Fruit fly (Drosophila melanogaster) whole organism, prepupa: ENCODE measurements around the gene CG31288.

Experiments
- Blimp-1 ChIP-seq: fragments of 200-800 bp; sonication (Bioruptor generic); optimal IDR thresholded peaks from 3 replicates; lab custom pipeline; 2017; ENCODE audit warnings: missing biosample characterization, missing genetic modification characterization, mild to moderate bottlenecking, moderate library complexity, missing genetic modification reagents
- CG11294 ChIP-seq: fragments of 200-800 bp; sonication (Bioruptor generic); IDR thresholded peaks from 2 replicates; pipeline ENCODE4 v1.3.6; 2022; ENCODE audit warnings: missing biosample characterization, missing genetic modification characterization
- CG11762 ChIP-seq: fragments of 200-800 bp; sonication (Bioruptor generic); optimal IDR thresholded peaks from 3 replicates; lab custom pipeline; 2016; ENCODE audit warnings: missing biosample characterization, missing genetic modification characterization; ENCODE audit not compliant: insufficient read depth
- CG11902 ChIP-seq: fragments of 200-800 bp; sonication (Bioruptor generic); optimal IDR thresholded peaks from 3 replicates; lab custom pipeline; 2016; ENCODE audit warnings: missing biosample characterization, missing genetic modification characterization
- CG1621 ChIP-seq: fragments of 200-800 bp; sonication (Bioruptor generic); optimal IDR thresholded peaks from 3 replicates; lab custom pipeline; 2018; ENCODE audit warnings: missing biosample characterization, mild to moderate bottlenecking, missing genetic modification characterization
- CG3032 ChIP-seq: fragments of 200-800 bp; optimal IDR thresholded peaks from 2 replicates; lab custom pipeline; 2019; ENCODE audit warnings: missing biosample characterization, mild to moderate bottlenecking, missing genetic modification characterization, moderate library complexity
- CG32006 ChIP-seq: fragments of 200-800 bp; sonication (Bioruptor generic); optimal IDR thresholded peaks from 3 replicates; lab custom pipeline; 2017; ENCODE audit warnings: missing biosample characterization, mild to moderate bottlenecking, missing genetic modification characterization
- CG4318 ChIP-seq: fragments of 200-800 bp; sonication (Bioruptor generic); optimal IDR thresholded peaks from 3 replicates; lab custom pipeline; 2017; ENCODE audit warnings: missing biosample characterization, mild to moderate bottlenecking, missing genetic modification characterization
- CG6792 ChIP-seq: fragments of 200-800 bp; sonication (Bioruptor generic); optimal IDR thresholded peaks from 3 replicates; lab custom pipeline; 2016; ENCODE audit warnings: missing biosample characterization, missing genetic modification characterization
- CG6808 ChIP-seq: fragments of 200-800 bp; sonication (Bioruptor generic); optimal IDR thresholded peaks from 3 replicates; lab custom pipeline; 2017; ENCODE audit warnings: missing biosample characterization, missing genetic modification characterization, mild to moderate bottlenecking, moderate library complexity, missing genetic modification reagents
- CG6854 ChIP-seq: fragments of 200-800 bp; sonication (Bioruptor generic); optimal IDR thresholded peaks from 2 replicates; lab custom pipeline; 2017; ENCODE audit warnings: missing biosample characterization, mild to moderate bottlenecking, missing genetic modification characterization
- CG7368 ChIP-seq: fragments of 200-800 bp; sonication (Bioruptor generic); optimal IDR thresholded peaks from 3 replicates; lab custom pipeline; 2016; ENCODE audit warnings: missing biosample characterization, missing genetic modification characterization
- CG8119 ChIP-seq: fragments of 200-800 bp; sonication (Bioruptor generic); IDR thresholded peaks from 3 replicates; pipeline ENCODE4 v1.3.6; 2022; ENCODE audit warnings: missing biosample characterization, missing genetic modification characterization
- CG8632 ChIP-seq: fragments of 200-800 bp; sonication (Bioruptor generic); optimal IDR thresholded peaks from 3 replicates; lab custom pipeline; 2016; ENCODE audit warnings: missing biosample characterization, missing genetic modification characterization
- Eip75B ChIP-seq: fragments of 200-800 bp; sonication (Bioruptor generic); optimal IDR thresholded peaks from 3 replicates; lab custom pipeline; 2016; ENCODE audit warnings: missing biosample characterization, missing genetic modification characterization
- Eip93F ChIP-seq: fragments of 200-800 bp; sonication (Bioruptor generic); optimal IDR thresholded peaks from 2 replicates; lab custom pipeline; 2016; ENCODE audit warnings: missing biosample characterization, mild to moderate bottlenecking, missing genetic modification characterization
- Ets96B ChIP-seq: fragments of 200-800 bp; optimal IDR thresholded peaks from 2 replicates; lab custom pipeline; 2019; ENCODE audit warnings: missing biosample characterization, mild to moderate bottlenecking, missing genetic modification characterization, moderate library complexity
- Hr38 ChIP-seq: sonication (Bioruptor generic); optimal IDR thresholded peaks from 2 replicates; lab custom pipeline; 2016; ENCODE audit warnings: missing biosample characterization, missing genetic modification characterization
- Hr39 ChIP-seq: fragments of 200-800 bp; sonication (Bioruptor generic); optimal IDR thresholded peaks from 2 replicates; lab custom pipeline; 2016; ENCODE audit warnings: missing biosample characterization, missing genetic modification characterization
- Hr4 ChIP-seq: fragments of 200-800 bp; sonication (Bioruptor generic); optimal IDR thresholded peaks from 3 replicates; lab custom pipeline; 2016; ENCODE audit warnings: missing biosample characterization, missing genetic modification characterization
- Lpt ChIP-seq: fragments of 200-800 bp; sonication (Bioruptor generic); optimal IDR thresholded peaks from 3 replicates; lab custom pipeline; 2016; ENCODE audit warnings: missing biosample characterization, missing genetic modification characterization
- Met ChIP-seq: fragments of 200-800 bp; sonication (Bioruptor generic); optimal IDR thresholded peaks from 3 replicates; lab custom pipeline; 2016; ENCODE audit warnings: missing biosample characterization, missing genetic modification characterization
- OdsH ChIP-seq: fragments of 200-800 bp; sonication (Bioruptor generic); optimal IDR thresholded peaks from 3 replicates; lab custom pipeline; 2016; ENCODE audit warnings: missing biosample characterization, missing genetic modification characterization
- Sox102F ChIP-seq: fragments of 200-800 bp; sonication (Bioruptor generic); optimal IDR thresholded peaks from 2 replicates; lab custom pipeline; 2016; ENCODE audit warnings: missing biosample characterization, mild to moderate bottlenecking, missing genetic modification characterization
- Sox14 ChIP-seq: fragments of 200-800 bp; sonication (Bioruptor generic); optimal IDR thresholded peaks from 3 replicates; lab custom pipeline; 2016; ENCODE audit warnings: missing biosample characterization, missing genetic modification characterization
- Sox15 ChIP-seq: fragments of 200-800 bp; sonication (Bioruptor generic); optimal IDR thresholded peaks from 3 replicates; lab custom pipeline; 2016; ENCODE audit warnings: missing biosample characterization, missing genetic modification characterization
- acj6 ChIP-seq: fragments of 200-800 bp; sonication (Bioruptor generic); optimal IDR thresholded peaks from 3 replicates; lab custom pipeline; 2016; ENCODE audit warnings: missing biosample characterization, missing genetic modification characterization
- dsx ChIP-seq: fragments of 200-800 bp; optimal IDR thresholded peaks from 3 replicates; lab custom pipeline; 2019; ENCODE audit warnings: missing biosample characterization, mild to moderate bottlenecking, missing genetic modification characterization, moderate library complexity; ENCODE audit not compliant: poor library complexity, severe bottlenecking
- eg ChIP-seq: fragments of 200-800 bp; sonication (Bioruptor generic); IDR thresholded peaks from 3 replicates; pipeline ENCODE4 v1.3.6; 2022; ENCODE audit warnings: missing biosample characterization, missing genetic modification characterization
- esn ChIP-seq: fragments of 200-800 bp; sonication (Bioruptor generic); optimal IDR thresholded peaks from 2 replicates; lab custom pipeline; 2016; ENCODE audit warnings: missing biosample characterization, mild to moderate bottlenecking, missing genetic modification characterization, moderate library complexity
- fd85E ChIP-seq: fragments of 200-800 bp; sonication (Bioruptor generic); optimal IDR thresholded peaks from 3 replicates; lab custom pipeline; 2016; ENCODE audit warnings: missing biosample characterization, missing genetic modification characterization
- fkh ChIP-seq: fragments of 200-800 bp; sonication (Bioruptor generic); optimal IDR thresholded peaks from 3 replicates; lab custom pipeline; 2017; ENCODE audit warnings: missing biosample characterization, mild to moderate bottlenecking, missing genetic modification characterization, moderate library complexity
- lz ChIP-seq: fragments of 200-800 bp; sonication (Bioruptor generic); optimal IDR thresholded peaks from 3 replicates; lab custom pipeline; 2016; ENCODE audit warnings: missing biosample characterization, missing genetic modification characterization
- net ChIP-seq: fragments of 200-800 bp; sonication (Bioruptor generic); optimal IDR thresholded peaks from 3 replicates; lab custom pipeline; 2016; ENCODE audit warnings: missing biosample characterization, missing genetic modification characterization
- pdm3 ChIP-seq: fragments of 200-800 bp; sonication (Bioruptor generic); optimal IDR thresholded peaks from 3 replicates; lab custom pipeline; 2016; ENCODE audit warnings: missing biosample characterization, missing genetic modification characterization
- salr ChIP-seq, 2 experiments: fragments of 200-800 bp; sonication (Bioruptor generic); optimal IDR thresholded peaks; 3 replicates each; lab custom pipeline; 2016 to 2018; ENCODE audit warnings: missing biosample characterization in 2 of 2, missing genetic modification characterization in 2 of 2, mild to moderate bottlenecking in 1 of 2
- svp ChIP-seq: fragments of 200-800 bp; sonication (Bioruptor generic); peaks from one replicate; lab custom pipeline; 2016; ENCODE audit warnings: missing biosample characterization, missing genetic modification characterization
- vri ChIP-seq: fragments of 200-800 bp; sonication (Bioruptor generic); optimal IDR thresholded peaks from 3 replicates; lab custom pipeline; 2016; ENCODE audit warnings: missing biosample characterization, mild to moderate bottlenecking, missing genetic modification characterization

The CG31288 gene

DNA sequence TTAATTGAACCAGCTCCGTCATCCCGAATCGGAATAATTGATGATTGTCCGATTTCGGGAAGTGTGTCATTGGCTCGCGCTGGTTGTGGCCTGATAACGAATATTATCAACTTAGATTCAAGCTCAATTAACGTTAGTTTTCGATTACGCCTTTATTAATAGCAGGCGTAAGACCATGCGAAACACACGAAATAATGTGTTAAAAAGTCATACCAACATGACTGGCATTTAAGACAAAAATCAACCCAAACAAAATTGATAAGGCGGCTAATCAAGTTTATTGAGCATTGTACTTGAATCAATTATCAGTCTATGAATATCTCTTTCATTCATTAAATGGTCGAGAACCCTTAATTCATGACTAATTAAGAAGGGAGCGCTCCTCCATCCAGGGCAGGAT is 9.8 kb upstream of the CG31288 start:
- TF ChIP-seq vri (peak; percentile 9), Met (no peak)

DNA sequence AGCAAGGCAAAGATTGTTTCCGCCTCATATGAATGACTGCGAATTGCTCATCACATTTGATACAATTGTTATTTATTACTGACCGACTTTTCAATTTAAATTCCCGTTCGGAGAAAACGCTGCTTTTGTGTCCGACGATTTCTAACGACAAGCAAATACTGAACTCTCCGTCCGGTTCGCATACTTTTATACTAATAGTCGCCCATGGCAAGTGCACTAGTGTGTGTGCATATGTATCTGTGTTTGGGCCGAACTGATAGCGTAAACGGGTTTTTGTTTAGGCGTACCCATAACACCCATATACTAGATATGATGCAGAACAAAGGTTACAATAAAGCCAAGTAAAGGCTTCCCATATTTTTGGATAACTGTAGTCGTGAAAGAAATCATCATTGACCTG is 8.9 kb upstream of the CG31288 start, which contains the start of gene CG10550:
TSS of gene CG10550 (minus strand) at position 164 of the 400 bp plus-strand sequence.
- TF ChIP-seq CG8119 (GFP tag; lab: Robert Waterston, UW) (no peak), CG7368 (GFP tag; lab: Kevin White, UChicago) (no peak), salr (GFP tag; optimal IDR thresholded peaks at IDR 0.05; lab: Kevin White, UChicago) (no peak), CG1621 (no peak), eg (no peak), Sox14 (GFP tag; lab: Kevin White, UChicago) (no peak), dsx (GFP tag; lab: Kevin White, UChicago) (no peak), Ets96B (tag; lab: Kevin White, UChicago) (no peak), net (GFP tag; lab: Kevin White, UChicago) (no peak), Eip93F (no peak), lz (GFP tag; lab: Kevin White, UChicago) (no peak), Lpt (GFP tag; lab: Kevin White, UChicago) (no peak), vri (no peak)

DNA sequence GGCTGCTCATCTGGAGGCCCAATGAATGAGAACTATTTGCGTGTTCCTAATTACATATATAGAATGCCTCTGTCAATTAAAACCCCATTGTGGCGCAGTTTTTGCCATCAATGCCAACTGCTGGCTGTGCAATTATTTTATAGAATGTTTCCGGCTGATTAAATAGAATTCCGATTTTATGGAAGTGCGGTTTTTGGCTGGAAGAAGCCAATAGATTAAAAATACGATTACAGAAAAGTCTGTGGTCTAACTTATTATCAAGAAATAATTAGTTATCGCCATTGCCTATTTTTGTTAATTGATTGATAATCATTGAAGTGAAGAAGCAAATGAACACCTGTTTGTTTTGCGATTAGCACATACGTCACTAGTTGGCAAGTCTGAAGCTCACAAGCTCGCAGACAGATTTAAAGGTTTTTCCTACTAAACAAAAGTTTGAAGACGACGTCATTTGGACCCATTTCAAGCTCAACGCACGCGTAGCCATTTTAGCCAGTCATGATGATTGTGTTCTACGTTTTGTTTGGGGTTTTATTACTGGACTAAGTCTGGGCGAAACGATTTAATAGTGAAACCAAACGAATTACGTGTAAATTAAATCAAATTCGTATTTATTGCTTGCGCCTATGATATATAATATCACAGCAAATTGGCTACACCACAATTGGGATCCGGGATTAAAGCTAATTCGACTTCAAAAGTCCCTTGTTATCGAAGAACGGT is 6.6 kb upstream of the CG31288 start:
- no peak for TF ChIP-seq CG11902 (GFP tag; lab: Kevin White, UChicago)
- TF ChIP-seq CG4318: no peak
- TF ChIP-seq fkh (GFP tag; lab: Kevin White, UChicago): peak; percentile 56
- TF ChIP-seq acj6 (GFP tag; lab: Kevin White, UChicago): no peak
- TF ChIP-seq esn (GFP tag; lab: Kevin White, UChicago): no peak
- TF ChIP-seq Eip75B: no peak
- no peak for TF ChIP-seq pdm3 (GFP tag; lab: Kevin White, UChicago)
- TF ChIP-seq vri: peak; percentile 26
- no peak for TF ChIP-seq CG11762 (GFP tag; lab: Kevin White, UChicago)
- no peak for TF ChIP-seq CG8632 (GFP tag; lab: Kevin White, UChicago)
- no peak for TF ChIP-seq Hr38 (GFP tag; lab: Kevin White, UChicago)

DNA sequence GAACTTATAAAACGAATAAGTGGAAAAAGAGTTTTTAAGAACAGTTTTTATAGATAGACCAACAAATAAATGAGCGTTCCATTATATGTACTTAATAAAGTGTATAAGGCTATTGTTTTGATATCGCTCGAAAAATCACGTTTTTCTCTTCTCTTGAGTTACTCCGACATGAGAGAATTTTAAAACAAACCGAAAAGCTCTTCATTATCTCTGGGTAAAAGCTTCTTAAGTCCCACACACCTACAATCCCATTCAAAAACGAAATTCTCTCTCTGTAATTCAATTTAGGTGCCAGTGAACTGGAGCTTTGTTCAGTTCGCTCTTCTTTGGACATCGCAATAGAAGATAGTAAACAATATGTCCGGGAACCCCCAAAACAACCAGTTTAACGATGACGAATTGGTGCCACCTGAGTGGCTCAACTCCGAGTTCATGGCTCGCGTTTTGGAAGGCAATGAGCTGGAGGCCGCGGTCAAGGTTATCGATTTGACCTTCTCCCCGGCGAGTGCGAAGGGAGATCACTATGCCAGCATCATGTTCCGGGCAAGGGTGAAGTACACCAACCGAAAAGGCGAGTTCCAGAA is 4.6 kb upstream of the CG31288 start, which contains the start of gene CG31436:
TSS of gene CG31436 (plus strand) at position 281 of the 584 bp plus-strand sequence.
- TF ChIP-seq fkh (GFP tag; lab: Kevin White, UChicago) (peak; percentile 45), CG11294 (GFP tag; lab: Robert Waterston, UW) (no peak), svp (peak; percentile 97), Eip93F (no peak), CG11902 (GFP tag; lab: Kevin White, UChicago) (no peak)
- TF ChIP-seq, all 60 proteins: peak for 2

DNA sequence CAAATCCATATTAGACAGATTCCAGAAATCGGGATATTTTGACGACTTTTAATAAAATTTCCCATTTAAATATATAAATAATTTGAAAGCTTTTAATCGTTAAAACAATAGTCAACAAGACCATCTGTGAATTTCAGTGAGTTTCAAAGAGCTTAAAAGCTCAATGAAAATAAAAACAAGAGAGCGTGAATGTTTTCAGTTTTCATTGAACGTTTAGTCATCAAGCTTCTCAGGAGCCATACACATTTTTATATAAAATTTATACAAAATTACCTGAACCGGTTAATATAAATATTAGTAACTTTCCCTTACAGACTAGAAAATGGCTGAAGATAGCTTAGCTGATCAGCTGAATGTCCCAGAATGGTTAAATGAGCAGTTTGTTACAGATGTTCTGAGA is 2.9 kb upstream of the CG31288 start, which contains the start of gene CG31370:
TSS of gene CG31370 (plus strand) at position 226 of the 400 bp plus-strand sequence.
- TF ChIP-seq Hr39 (GFP tag; lab: Kevin White, UChicago) (no peak), Blimp-1 (GFP tag; lab: Kevin White, UChicago) (no peak), CG3032 (tag; lab: Kevin White, UChicago) (no peak), Sox15 (GFP tag; lab: Kevin White, UChicago) (no peak), CG11294 (GFP tag; lab: Robert Waterston, UW) (no peak), CG32006 (no peak), svp (no peak), Sox14 (GFP tag; lab: Kevin White, UChicago) (no peak), Met (no peak), fd85E (GFP tag; lab: Kevin White, UChicago) (no peak), Hr4 (GFP tag; lab: Kevin White, UChicago) (no peak), CG6792 (no peak), CG6854 (GFP tag; lab: Kevin White, UChicago) (no peak), Sox102F (GFP tag; lab: Kevin White, UChicago) (no peak), OdsH (GFP tag; lab: Kevin White, UChicago) (no peak), vri (no peak), CG6808 (GFP tag; lab: Kevin White, UChicago) (no peak), pdm3 (GFP tag; lab: Kevin White, UChicago) (no peak), acj6 (GFP tag; lab: Kevin White, UChicago) (no peak)
